Worm (Caenorhabditis elegans): ENCODE data around the gene K07C5.3.

The K07C5.3 gene

DNA sequence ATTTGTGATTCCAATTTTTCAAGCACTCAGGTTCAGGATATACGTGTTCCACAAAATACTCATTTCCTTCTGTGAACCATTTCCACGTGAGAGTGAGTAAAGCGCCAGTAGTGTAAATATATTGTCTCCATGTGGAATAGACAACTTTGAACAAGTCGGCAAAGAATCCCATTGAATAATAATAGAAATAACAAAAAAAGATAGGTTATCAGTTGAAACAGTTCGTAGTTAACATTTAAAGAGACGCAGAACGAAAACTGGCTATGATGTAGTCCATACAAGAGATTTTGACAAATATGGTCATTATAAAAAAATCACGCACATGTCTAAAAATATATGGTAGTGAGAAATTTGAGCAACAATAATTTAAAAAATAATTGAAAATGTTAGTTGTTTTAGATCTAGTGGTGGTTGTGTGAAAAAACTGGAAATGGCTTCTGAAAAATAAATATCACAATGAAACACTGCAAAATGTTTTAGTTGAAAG is 14.7 kb downstream of the K07C5.3 start, which contains the start of gene ceeh-2:
TSS of gene ceeh-2 (minus strand) at position 437 of the 487 bp plus-strand sequence.
- TF ChIP-seq ces-1 (GFP tag; optimal IDR thresholded peaks at IDR 0.05) (no peak), zip-8 (tag; optimal IDR thresholded peaks at IDR 0.05) (no peak), snpc-4 (tag; optimal IDR thresholded peaks at IDR 0.05) (no peak), flh-1 (GFP tag; optimal IDR thresholded peaks at IDR 0.05) (no peak)

- TF ChIP-seq nhr-237 (tag; optimal IDR thresholded peaks at IDR 0.05) (no peak), hlh-1 (tag; optimal IDR thresholded peaks at IDR 0.05) (no peak), lin-32 (GFP tag; optimal IDR thresholded peaks at IDR 0.05) (no peak), mls-2 (tag; optimal IDR thresholded peaks at IDR 0.05) (no peak)
Observed at ce11 chrV:10358238-10358637, 15.4 kb downstream of the K07C5.3 start, which contains the start of gene ttll-15. Gene ttll-15 (plus strand): TSS chrV:10358538.

ce11 chrV:10360186-10360585 is 17.4 kb downstream of the K07C5.3 start:
- TF ChIP-seq sptf-1 (tag; optimal IDR thresholded peaks at IDR 0.05) (no peak), cnd-1 (tag; optimal IDR thresholded peaks at IDR 0.05) (no peak), blmp-1 (tag; optimal IDR thresholded peaks at IDR 0.05) (no peak)

- TF ChIP-seq elt-3 (tag; optimal IDR thresholded peaks at IDR 0.05) (no peak), mab-5 (tag; optimal IDR thresholded peaks at IDR 0.05) (no peak), sem-2 (GFP tag; optimal IDR thresholded peaks at IDR 0.05) (no peak), mls-2 (tag; optimal IDR thresholded peaks at IDR 0.05) (no peak), mep-1 (tag; optimal IDR thresholded peaks at IDR 0.05) (peak; percentile 54), ham-2 (GFP tag; optimal IDR thresholded peaks at IDR 0.05) (no peak), bed-3 (GFP tag; optimal IDR thresholded peaks at IDR 0.05) (no peak), nhr-76 (tag; optimal IDR thresholded peaks at IDR 0.05) (no peak), sptf-1 (tag; optimal IDR thresholded peaks at IDR 0.05) (no peak), zip-8 (tag; optimal IDR thresholded peaks at IDR 0.05) (no peak), nhr-2 (tag; optimal IDR thresholded peaks at IDR 0.05) (no peak), drap-1 (GFP tag; optimal IDR thresholded peaks at IDR 0.05) (no peak), cnd-1 (tag; optimal IDR thresholded peaks at IDR 0.05) (no peak), unc-120 (tag; optimal IDR thresholded peaks at IDR 0.05; ENCODE audit: poor library complexity, severe bottlenecking) (no peak), lin-13 (tag; optimal IDR thresholded peaks at IDR 0.05) (peak; percentile 23), nhr-28 (tag; optimal IDR thresholded peaks at IDR 0.05) (no peak), ceh-43 (GFP tag; optimal IDR thresholded peaks at IDR 0.05) (no peak), lin-32 (GFP tag; optimal IDR thresholded peaks at IDR 0.05) (no peak), flh-1 (GFP tag; optimal IDR thresholded peaks at IDR 0.05) (no peak), elt-1 (tag; optimal IDR thresholded peaks at IDR 0.05; ENCODE audit: borderline replicate concordance, insufficient read depth) (no peak), ztf-11 (tag; optimal IDR thresholded peaks at IDR 0.05) (no peak), blmp-1 (tag; optimal IDR thresholded peaks at IDR 0.05) (no peak), ceh-83 (GFP tag; optimal IDR thresholded peaks at IDR 0.05) (no peak), nhr-12 (tag; optimal IDR thresholded peaks at IDR 0.05) (no peak), lsy-2 (tag; optimal IDR thresholded peaks at IDR 0.05) (peak; percentile 68), ces-1 (GFP tag; optimal IDR thresholded peaks at IDR 0.05) (peak; percentile 89), hlh-1 (tag; optimal IDR thresholded peaks at IDR 0.05) (peak; percentile 10), unc-39 (tag; optimal IDR thresholded peaks at IDR 0.05) (no peak), tbx-8 (GFP tag; optimal IDR thresholded peaks at IDR 0.05) (no peak), pha-4 (tag; optimal IDR thresholded peaks at IDR 0.05) (peak; percentile 18), M03D4.4 (tag; optimal IDR thresholded peaks at IDR 0.05) (no peak), ceh-39 (tag; optimal IDR thresholded peaks at IDR 0.05) (peak; percentile 18), snpc-4 (tag; optimal IDR thresholded peaks at IDR 0.05) (no peak), unc-62 (GFP tag; optimal IDR thresholded peaks at IDR 0.05) (no peak), nhr-237 (tag; optimal IDR thresholded peaks at IDR 0.05) (peak; percentile 32)
Observed at ce11 chrV:10361830-10362397, 19.1 kb downstream of the K07C5.3 start, which contains the start of gene cash-1. Gene cash-1 (plus strand): TSS chrV:10362261.

Measured in whole organism, mixed stage, embryonic.